Fruit fly (Drosophila melanogaster): Measurements from ENCODE around the gene CG18094.
A peak's percentile ranks its signal among the peaks of the same experiment; 100 is the strongest.

Gene CG18094

DNA sequence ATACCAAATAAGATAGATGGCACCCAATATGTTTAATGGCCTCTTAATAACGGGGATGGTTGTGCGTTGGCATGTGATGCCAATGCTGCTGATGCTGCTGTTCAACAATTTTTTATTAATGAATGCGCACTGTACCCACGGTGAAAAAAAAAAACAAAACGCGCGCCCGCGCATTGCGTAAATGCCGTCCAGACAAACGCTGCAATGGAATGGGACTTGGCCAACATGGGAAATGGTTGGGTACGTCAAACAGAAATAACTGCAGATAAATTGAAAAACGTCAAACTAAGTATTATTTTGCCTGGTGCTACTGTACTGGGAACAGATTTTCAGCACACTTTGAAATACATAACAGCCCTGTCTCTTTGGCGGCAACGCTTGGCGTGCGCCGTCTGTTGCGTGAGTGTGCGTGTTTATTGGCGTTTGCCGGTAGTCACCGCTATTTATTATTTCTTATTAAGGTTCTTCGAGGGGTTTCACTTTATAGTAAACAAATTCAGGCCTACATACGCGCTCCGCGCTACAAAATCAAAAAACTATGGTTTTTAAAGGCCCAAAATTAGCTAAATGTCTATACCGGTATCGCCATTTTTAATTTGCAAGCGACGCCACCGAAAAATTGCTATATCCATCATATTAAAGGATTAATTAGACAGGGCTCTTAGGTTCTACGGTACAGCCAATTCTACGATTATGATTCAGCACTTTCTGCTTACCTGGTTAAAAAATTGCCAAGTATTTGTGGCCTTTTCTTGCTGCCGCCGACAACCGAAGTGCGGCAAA lies 37.3 kb upstream of the CG18094 start (continued):
- TF ChIP-seq Eip78C (GFP tag) (peak; percentile 80), fkh (GFP tag; optimal IDR thresholded peaks at IDR 0.05) (no peak), cyc (GFP tag; optimal IDR thresholded peaks at IDR 0.05) (peak; percentile 13), Met (GFP tag; optimal IDR thresholded peaks at IDR 0.05) (no peak), CG7368 (GFP tag; optimal IDR thresholded peaks at IDR 0.05) (no peak), CG10631 (GFP tag; optimal IDR thresholded peaks at IDR 0.05) (peak; percentile 37), vri (GFP tag; optimal IDR thresholded peaks at IDR 0.05) (no peak), CG8632 (GFP tag; optimal IDR thresholded peaks at IDR 0.05) (no peak), Eip75B (GFP tag; optimal IDR thresholded peaks at IDR 0.05) (peak; percentile 45), Hr4 (GFP tag; optimal IDR thresholded peaks at IDR 0.05) (peak; percentile 69), CG6792 (GFP tag; optimal IDR thresholded peaks at IDR 0.05) (peak; percentile 28), CG31627 (GFP tag; optimal IDR thresholded peaks at IDR 0.05) (peak; percentile 37), fd59A (GFP tag; optimal IDR thresholded peaks at IDR 0.05) (no peak), Hr38 (GFP tag; optimal IDR thresholded peaks at IDR 0.05) (no peak), fd85E (GFP tag; optimal IDR thresholded peaks at IDR 0.05) (no peak), CG4318 (GFP tag; optimal IDR thresholded peaks at IDR 0.05) (no peak)

DNA sequence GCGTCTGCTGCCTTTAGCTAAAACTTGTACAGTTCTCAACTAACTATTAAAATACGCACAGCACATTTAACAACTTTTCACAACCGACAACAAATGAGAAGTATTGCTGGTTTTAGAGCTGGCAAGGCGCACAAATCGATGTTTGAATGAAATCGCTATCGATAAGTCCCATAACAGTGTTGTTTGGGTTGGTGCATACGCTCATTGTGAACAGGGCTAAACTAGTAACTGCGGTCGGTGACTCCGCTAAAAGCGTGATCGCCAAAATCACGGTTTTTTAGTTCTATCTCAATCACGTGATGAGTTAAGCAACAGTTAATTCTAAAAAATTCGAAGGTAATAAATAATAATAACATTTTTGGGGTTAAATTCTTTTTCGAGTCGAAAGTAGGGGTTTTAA lies 36.7 kb upstream of the CG18094 start, which contains the start of gene Top2:
Top2 (minus strand) TSS at position 110 of the 400 bp plus-strand sequence.
- TF ChIP-seq Sox14 (GFP tag; optimal IDR thresholded peaks at IDR 0.05): peak; percentile 29
- TF ChIP-seq Smox (GFP tag; optimal IDR thresholded peaks at IDR 0.05): peak; percentile 17
- peak; percentile 10 for TF ChIP-seq topi (GFP tag; optimal IDR thresholded peaks at IDR 0.05)
- TF ChIP-seq CG34406 (GFP tag; optimal IDR thresholded peaks at IDR 0.05): no peak
- TF ChIP-seq cyc (GFP tag; optimal IDR thresholded peaks at IDR 0.05): peak; percentile 27
- no peak for TF ChIP-seq CG6163 (GFP tag; IDR thresholded peaks at IDR 0.05)
- no peak for TF ChIP-seq CG32006 (GFP tag; optimal IDR thresholded peaks at IDR 0.05)
- no peak for TF ChIP-seq CG7368 (GFP tag; optimal IDR thresholded peaks at IDR 0.05)
- no peak for TF ChIP-seq CG6276 (GFP tag; optimal IDR thresholded peaks at IDR 0.05)
- no peak for TF ChIP-seq CG11902 (GFP tag; optimal IDR thresholded peaks at IDR 0.05)
- peak; percentile 1 for TF ChIP-seq esn (GFP tag; optimal IDR thresholded peaks at IDR 0.05)
- TF ChIP-seq CG31627 (GFP tag; optimal IDR thresholded peaks at IDR 0.05): peak; percentile 30
- no peak for TF ChIP-seq CG15336 (GFP tag; IDR thresholded peaks at IDR 0.05)
- no peak for TF ChIP-seq pdm3 (GFP tag; optimal IDR thresholded peaks at IDR 0.05)
- no peak for TF ChIP-seq fkh (GFP tag; optimal IDR thresholded peaks at IDR 0.05)
- no peak for TF ChIP-seq CG9139 (GFP tag; optimal IDR thresholded peaks at IDR 0.05)
- TF ChIP-seq fd59A (GFP tag; optimal IDR thresholded peaks at IDR 0.05): no peak
- no peak for TF ChIP-seq Gug (GFP tag; IDR thresholded peaks at IDR 0.05)
- TF ChIP-seq dac (GFP tag; optimal IDR thresholded peaks at IDR 0.05): no peak
- TF ChIP-seq CG16779 (tag; optimal IDR thresholded peaks at IDR 0.05): no peak
- TF ChIP-seq Eip78C (GFP tag): no peak
- TF ChIP-seq lz (GFP tag; optimal IDR thresholded peaks at IDR 0.05): peak; percentile 33
- TF ChIP-seq CG8319 (GFP tag; optimal IDR thresholded peaks at IDR 0.05): no peak
- TF ChIP-seq CG6808 (GFP tag; optimal IDR thresholded peaks at IDR 0.05): no peak
- peak; percentile 34 for TF ChIP-seq Hr39 (GFP tag; optimal IDR thresholded peaks at IDR 0.05)

DNA sequence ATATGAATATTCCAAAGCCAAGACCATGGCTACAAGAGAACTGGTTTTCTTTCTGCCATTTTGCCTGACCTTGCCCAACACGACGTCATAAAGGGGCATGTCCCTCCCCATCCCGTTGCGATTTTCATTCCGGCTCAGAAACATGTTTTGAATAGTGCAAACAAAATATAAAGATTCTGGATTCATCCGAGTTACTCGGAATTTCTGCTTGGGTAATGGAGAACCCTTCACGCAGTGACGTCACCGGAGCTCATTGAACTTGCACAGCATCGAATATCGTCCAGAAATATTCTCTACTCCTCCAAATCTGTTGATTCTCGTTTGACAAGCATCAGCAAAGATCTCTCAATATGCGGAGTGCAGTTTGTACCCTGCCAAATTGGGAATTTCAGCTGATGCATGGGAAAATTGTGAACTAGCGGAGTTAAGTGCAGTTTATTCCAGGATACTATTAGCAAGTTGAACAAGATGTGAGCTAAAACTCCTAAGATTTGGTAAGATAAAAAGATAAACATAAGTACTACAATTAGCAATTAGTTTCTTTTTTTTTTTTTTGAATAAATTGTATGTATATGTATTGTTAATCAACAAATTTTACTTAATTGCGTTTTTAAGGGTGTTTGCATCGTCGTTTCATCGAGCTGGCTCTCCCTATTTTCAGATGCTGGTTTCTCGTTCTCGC lies 35.9 kb upstream of the CG18094 start, which contains the start of gene CG10026:
CG10026 (plus strand) TSS at position 187 of the 682 bp plus-strand sequence.
- TF ChIP-seq CG4318 (GFP tag; optimal IDR thresholded peaks at IDR 0.05): no peak
- peak; percentile 80 for TF ChIP-seq Eip78C (GFP tag)
- TF ChIP-seq eg (GFP tag; IDR thresholded peaks at IDR 0.05): no peak
- no peak for TF ChIP-seq cyc (GFP tag; optimal IDR thresholded peaks at IDR 0.05)
- peak; percentile 61 for TF ChIP-seq fd59A (GFP tag; optimal IDR thresholded peaks at IDR 0.05)
- peak; percentile 58 for TF ChIP-seq pdm3 (GFP tag; optimal IDR thresholded peaks at IDR 0.05)
- TF ChIP-seq svp (GFP tag): peak; percentile 57
- TF ChIP-seq salr (GFP tag; optimal IDR thresholded peaks at IDR 0.05): peak in 1 of 2 experiments; percentile 42
- TF ChIP-seq CG6808 (GFP tag; optimal IDR thresholded peaks at IDR 0.05): peak; percentile 74
- TF ChIP-seq CG9139 (GFP tag; optimal IDR thresholded peaks at IDR 0.05): peak; percentile 13
- no peak for TF ChIP-seq Hr38 (GFP tag; optimal IDR thresholded peaks at IDR 0.05)
- peak; percentile 60 for TF ChIP-seq Sox14 (GFP tag; optimal IDR thresholded peaks at IDR 0.05)
- no peak for TF ChIP-seq Sox15 (GFP tag; optimal IDR thresholded peaks at IDR 0.05)
- no peak for TF ChIP-seq CG6854 (GFP tag; optimal IDR thresholded peaks at IDR 0.05)
- peak; percentile 38 for TF ChIP-seq CG3919 (GFP tag; optimal IDR thresholded peaks at IDR 0.05)
- TF ChIP-seq topi (GFP tag; optimal IDR thresholded peaks at IDR 0.05): peak; percentile 17
- peak; percentile 44 for TF ChIP-seq CG34406 (GFP tag; optimal IDR thresholded peaks at IDR 0.05)
- peak; percentile 45 for TF ChIP-seq CG8632 (GFP tag; optimal IDR thresholded peaks at IDR 0.05)
- peak; percentile 20 for TF ChIP-seq CG6276 (GFP tag; optimal IDR thresholded peaks at IDR 0.05)
- no peak for TF ChIP-seq CG11902 (GFP tag; optimal IDR thresholded peaks at IDR 0.05)
- peak; percentile 30 for TF ChIP-seq Met (GFP tag; optimal IDR thresholded peaks at IDR 0.05)
- peak; percentile 32 for TF ChIP-seq Ets21C (GFP tag; optimal IDR thresholded peaks at IDR 0.05)
- TF ChIP-seq CG11762 (GFP tag; optimal IDR thresholded peaks at IDR 0.05; ENCODE audit: insufficient read depth): peak; percentile 4
- peak; percentile 52 for TF ChIP-seq Sox102F (GFP tag; optimal IDR thresholded peaks at IDR 0.05)
